Worm (Caenorhabditis elegans) whole organism, late embryonic: ENCODE measurements around the gene col-74.

Experiments
- K02D7.2 ChIP-seq: sonication (generic microtip); optimal IDR thresholded peaks from 2 replicates; lab custom pipeline; 2017; ENCODE audit warnings: mild to moderate bottlenecking, missing genetic modification characterization, missing compliant biosample characterization
- T23F11.4 ChIP-seq: fragments of 200-800 bp; sonication (Bioruptor generic); optimal IDR thresholded peaks from 2 replicates; lab custom pipeline; 2018; ENCODE audit warnings: mild to moderate bottlenecking, missing genetic modification characterization, missing compliant biosample characterization
- ceh-22 ChIP-seq: sonication (generic microtip); optimal IDR thresholded peaks from 2 replicates; lab custom pipeline; 2017; ENCODE audit warnings: missing biosample characterization, missing genetic modification characterization
- elt-2 ChIP-seq: sonication (generic microtip); optimal IDR thresholded peaks from 2 replicates; lab custom pipeline; 2016; ENCODE audit warnings: missing genetic modification reagents, missing genetic modification characterization, missing compliant biosample characterization
- gmeb-2 ChIP-seq: sonication (generic microtip); optimal IDR thresholded peaks from 2 replicates; lab custom pipeline; 2016; ENCODE audit warnings: missing genetic modification characterization, inconsistent platforms, missing compliant biosample characterization
- hlh-15 ChIP-seq: sonication (generic microtip); optimal IDR thresholded peaks from 2 replicates; lab custom pipeline; 2016; ENCODE audit warnings: missing genetic modification characterization, missing compliant biosample characterization
- madf-2 ChIP-seq: sonication (generic microtip); optimal IDR thresholded peaks from 2 replicates; lab custom pipeline; 2017; ENCODE audit warnings: missing genetic modification characterization, missing compliant biosample characterization
- nhr-11 ChIP-seq: fragments of 150-350 bp; optimal IDR thresholded peaks from 2 replicates; lab custom pipeline; 2014; ENCODE audit warnings: missing biosample characterization, missing genetic modification characterization
- nhr-232 ChIP-seq: sonication (generic microtip); optimal IDR thresholded peaks from 2 replicates; lab custom pipeline; 2016; ENCODE audit warnings: missing genetic modification characterization, missing compliant biosample characterization
- pha-2 ChIP-seq: sonication (generic microtip); optimal IDR thresholded peaks from 2 replicates; lab custom pipeline; 2017; ENCODE audit warnings: mild to moderate bottlenecking, missing genetic modification characterization, missing compliant biosample characterization
- pha-4 ChIP-seq: fragments of 150-350 bp; optimal IDR thresholded peaks from 2 replicates; lab custom pipeline; 2018; ENCODE audit warnings: missing biosample characterization, missing genetic modification reagents, missing genetic modification characterization
- pros-1 ChIP-seq: fragments of 150-350 bp; optimal IDR thresholded peaks from 2 replicates; lab custom pipeline; 2014; ENCODE audit warnings: missing biosample characterization, missing genetic modification reagents, missing genetic modification characterization
- tbx-7 ChIP-seq: sonication (generic microtip); optimal IDR thresholded peaks from 2 replicates; lab custom pipeline; 2016; ENCODE audit warnings: missing genotype, missing genetic modification characterization, missing compliant biosample characterization
- unc-55 ChIP-seq: sonication (generic microtip); optimal IDR thresholded peaks from 2 replicates; lab custom pipeline; 2017; ENCODE audit warnings: missing biosample characterization, missing genetic modification reagents, missing genetic modification characterization

DNA sequence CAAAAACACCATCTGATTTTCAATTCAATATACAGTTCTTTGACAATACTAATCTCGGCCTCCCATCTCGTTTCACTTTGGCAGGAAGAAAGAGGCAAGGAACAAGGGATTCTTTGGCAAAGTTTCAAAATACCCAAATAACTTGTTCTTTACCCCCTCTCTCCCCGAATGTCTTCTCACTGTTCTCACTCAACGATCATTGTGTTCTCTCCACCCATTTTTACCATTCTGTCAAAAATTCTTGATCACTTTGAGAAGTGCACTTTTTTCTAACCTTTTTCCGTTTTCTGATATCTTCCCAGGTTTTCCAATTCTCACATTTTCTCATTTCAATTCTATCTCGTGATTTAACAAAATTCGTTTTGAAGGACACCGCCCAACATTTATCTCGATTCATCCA, 23.9 kb downstream of the col-74 start, which contains the start of gene H41C03.1:
- no peak for TF ChIP-seq gmeb-2 (tag; lab: Kevin White, UChicago)
- TF ChIP-seq madf-2: no peak
- no peak for TF ChIP-seq pros-1 (tag; lab: Kevin White, UChicago)
- no peak for TF ChIP-seq nhr-11 (tag; lab: Kevin White, UChicago)
- TF ChIP-seq pha-2 (tag; lab: Kevin White, UChicago): no peak
- TF ChIP-seq T23F11.4 (GFP tag; lab: Kevin White, UChicago): no peak
- TF ChIP-seq K02D7.2 (tag; lab: Kevin White, UChicago): no peak
- no peak for TF ChIP-seq ceh-22 (tag; lab: Kevin White, UChicago)
- no peak for TF ChIP-seq pha-4 (tag; lab: Kevin White, UChicago)
- TF ChIP-seq nhr-232: no peak
- no peak for TF ChIP-seq tbx-7 (tag; lab: Kevin White, UChicago)
- no peak for TF ChIP-seq unc-55 (GFP tag; lab: Kevin White, UChicago)
- TF ChIP-seq elt-2 (tag; lab: Kevin White, UChicago): no peak
- no peak for TF ChIP-seq hlh-15 (tag; lab: Kevin White, UChicago)
